Worm (Caenorhabditis elegans): ENCODE measurements around the gene F26H11.4.

DNA sequence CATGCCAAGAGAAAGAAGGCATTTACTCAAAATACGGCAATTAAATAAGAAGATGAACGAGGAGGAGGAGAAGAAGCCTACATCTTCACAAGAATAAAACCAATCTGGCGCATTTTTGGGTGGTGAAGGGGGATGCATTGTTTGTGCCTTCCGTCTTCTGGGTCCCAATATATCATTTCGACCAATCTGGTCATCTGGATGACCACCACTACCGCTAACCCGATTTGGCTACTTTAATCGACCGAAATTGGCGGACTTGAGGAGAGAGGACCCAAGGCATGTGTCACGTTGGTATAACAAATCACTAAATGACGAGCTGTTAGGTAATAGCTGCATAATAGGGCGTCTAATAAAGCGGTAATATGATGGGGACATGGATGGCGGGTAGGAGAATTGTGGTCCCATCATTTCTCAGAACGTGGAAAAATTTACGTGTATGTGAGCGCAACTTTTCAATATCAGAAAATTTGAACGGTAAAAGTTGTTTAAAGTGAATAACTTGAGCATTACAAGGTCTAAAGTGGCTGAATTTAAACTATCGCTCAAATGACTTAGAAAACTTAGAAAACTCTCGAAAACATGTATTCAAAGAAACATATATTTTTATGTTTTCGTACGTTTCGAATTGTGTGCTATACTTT lies 25.4 kb downstream of the F26H11.4 start:
- TF ChIP-seq mab-5 (tag; optimal IDR thresholded peaks at IDR 0.05) = no peak
- TF ChIP-seq elt-1 (tag; optimal IDR thresholded peaks at IDR 0.05; ENCODE audit: borderline replicate concordance, insufficient read depth) = no peak
- TF ChIP-seq mep-1 (tag; optimal IDR thresholded peaks at IDR 0.05) = no peak
- no peak for TF ChIP-seq snpc-4 (tag; optimal IDR thresholded peaks at IDR 0.05)
- TF ChIP-seq unc-62 (GFP tag; optimal IDR thresholded peaks at IDR 0.05) = peak; percentile 61
- TF ChIP-seq ceh-43 (GFP tag; optimal IDR thresholded peaks at IDR 0.05) = no peak
- TF ChIP-seq nhr-12 (tag; optimal IDR thresholded peaks at IDR 0.05) = no peak
- TF ChIP-seq pha-4 (tag; optimal IDR thresholded peaks at IDR 0.05) = no peak
- TF ChIP-seq lin-13 (tag; optimal IDR thresholded peaks at IDR 0.05) = no peak

All from whole organism, mixed stage, embryonic.